Worm (Caenorhabditis elegans) whole organism, young adult: ENCODE measurements around the gene idpp-15.
A peak's percentile ranks its signal among the peaks of the same experiment; 100 is the strongest.

ENCODE experiments used
- B0035.1 ChIP-seq: sonication (generic microtip); optimal IDR thresholded peaks from 2 replicates; lab custom pipeline; 2016; ENCODE audit warnings: missing genetic modification characterization, mild to moderate bottlenecking, missing compliant biosample characterization, missing genotype, missing genetic modification reagents
- B0261.1 ChIP-seq: sonication (generic microtip); optimal IDR thresholded peaks from 2 replicates; lab custom pipeline; 2016; ENCODE audit warnings: mild to moderate bottlenecking, missing genetic modification characterization, moderate library complexity, missing compliant biosample characterization
- B0336.3 ChIP-seq: fragments of 200-800 bp; sonication (Bioruptor generic); IDR thresholded peaks from 2 replicates; pipeline ENCODE4 v1.3.6; 2022; ENCODE audit warnings: missing genetic modification characterization, missing compliant biosample characterization
- D2030.7 ChIP-seq: fragments of 200-800 bp; sonication (Bioruptor generic); IDR thresholded peaks from 2 replicates; pipeline ENCODE4 v1.3.6; 2022; ENCODE audit warnings: missing genetic modification reagents, missing genetic modification characterization, missing compliant biosample characterization
- F10E7.11 ChIP-seq: sonication (generic microtip); optimal IDR thresholded peaks from 2 replicates; lab custom pipeline; 2017; ENCODE audit warnings: mild to moderate bottlenecking, missing genetic modification characterization, moderate library complexity, missing compliant biosample characterization
- F33H1.4 ChIP-seq: fragments of 200-800 bp; sonication (Bioruptor generic); IDR thresholded peaks from 2 replicates; pipeline ENCODE4 v1.3.6; 2022; ENCODE audit warnings: missing genetic modification reagents, missing genetic modification characterization, missing compliant biosample characterization
- F39B2.1 ChIP-seq: fragments of 200-800 bp; sonication (Bioruptor generic); IDR thresholded peaks from 2 replicates; pipeline ENCODE4 v1.3.6; 2022; ENCODE audit warnings: missing genetic modification reagents, missing genetic modification characterization, missing compliant biosample characterization
- F57C9.4 ChIP-seq: sonication (generic microtip); optimal IDR thresholded peaks from 2 replicates; lab custom pipeline; 2017; ENCODE audit warnings: mild to moderate bottlenecking, missing genetic modification characterization, missing compliant biosample characterization
- Y53G8AR.9 ChIP-seq: fragments of 200-800 bp; sonication (Bioruptor generic); conservative IDR thresholded peaks from 2 replicates; pipeline ENCODE4 v1.3.6; 2022; ENCODE audit warnings: missing genetic modification reagents, missing genetic modification characterization, missing compliant biosample characterization
- Y56A3A.18 ChIP-seq: fragments of 200-800 bp; sonication (Bioruptor generic); IDR thresholded peaks from 2 replicates; pipeline ENCODE4 v1.3.6; 2022; ENCODE audit warnings: missing genetic modification reagents, missing genetic modification characterization, missing compliant biosample characterization
- Y67H2A.10 ChIP-seq: fragments of 200-800 bp; sonication (Bioruptor generic); conservative IDR thresholded peaks from 2 replicates; pipeline ENCODE4 v1.3.6; 2022; ENCODE audit warnings: missing genetic modification reagents, missing genetic modification characterization, missing compliant biosample characterization
- Y95B8A.8 ChIP-seq: fragments of 200-800 bp; sonication (Bioruptor generic); IDR thresholded peaks from 2 replicates; pipeline ENCODE4 v1.3.6; 2022; ENCODE audit warnings: missing genetic modification reagents, missing genetic modification characterization, missing compliant biosample characterization
- ama-1 ChIP-seq, 3 experiments: fragments of 150-350 bp in 1 of 3; sonication (generic microtip) in 2 of 3; optimal IDR thresholded peaks; 2 replicates each; lab custom pipeline; 2014 to 2018; ENCODE audit warnings: missing biosample characterization in 2 of 3, missing genetic modification characterization in 2 of 3, missing genetic modification reagents in 2 of 3
- attf-3 ChIP-seq: fragments of 200-800 bp; sonication (Bioruptor generic); conservative IDR thresholded peaks from 2 replicates; pipeline ENCODE4 v1.3.6; 2022; ENCODE audit warnings: missing genetic modification reagents, missing genetic modification characterization, missing compliant biosample characterization
- attf-5 ChIP-seq: fragments of 200-800 bp; sonication (Bioruptor generic); optimal IDR thresholded peaks from 2 replicates; lab custom pipeline; 2018; ENCODE audit warnings: mild to moderate bottlenecking, missing genetic modification characterization, missing compliant biosample characterization
- ceh-27 ChIP-seq: fragments of 200-800 bp; sonication (Bioruptor generic); optimal IDR thresholded peaks from 2 replicates; lab custom pipeline; 2018; ENCODE audit warnings: mild to moderate bottlenecking, missing genetic modification characterization, moderate library complexity, missing compliant biosample characterization
- ceh-40 ChIP-seq: fragments of 200-800 bp; sonication (Bioruptor generic); IDR thresholded peaks from 2 replicates; pipeline ENCODE4 v1.3.6; 2022; ENCODE audit warnings: missing genetic modification characterization, missing compliant biosample characterization
- chd-7 ChIP-seq: sonication (generic microtip); optimal IDR thresholded peaks from 2 replicates; lab custom pipeline; 2016; ENCODE audit warnings: mild to moderate bottlenecking, missing genetic modification characterization, moderate library complexity, missing compliant biosample characterization
- dox-1 ChIP-seq: fragments of 200-800 bp; sonication (Bioruptor generic); IDR thresholded peaks from 2 replicates; pipeline ENCODE4 v1.3.6; 2022; ENCODE audit warnings: missing genetic modification reagents, missing genetic modification characterization, missing compliant biosample characterization
- dpff-1 ChIP-seq: sonication (generic microtip); optimal IDR thresholded peaks from 2 replicates; lab custom pipeline; 2017; ENCODE audit warnings: mild to moderate bottlenecking, missing genetic modification characterization, missing compliant biosample characterization
- ekl-4 ChIP-seq: fragments of 200-800 bp; sonication (Bioruptor generic); IDR thresholded peaks from 2 replicates; pipeline ENCODE4 v1.3.6; 2022; ENCODE audit warnings: missing genetic modification reagents, missing genetic modification characterization, missing compliant biosample characterization
- ets-4 ChIP-seq: fragments of 200-800 bp; sonication (Bioruptor generic); optimal IDR thresholded peaks from 2 replicates; lab custom pipeline; 2018; ENCODE audit warnings: mild to moderate bottlenecking, missing genetic modification characterization, missing compliant biosample characterization
- fkh-3 ChIP-seq: sonication (generic microtip); optimal IDR thresholded peaks from 2 replicates; lab custom pipeline; 2016; ENCODE audit warnings: mild to moderate bottlenecking, missing genetic modification characterization, missing compliant biosample characterization
- him-1 ChIP-seq: sonication (generic microtip); optimal IDR thresholded peaks from 2 replicates; lab custom pipeline; 2016; ENCODE audit warnings: missing genotype, missing genetic modification reagents, missing genetic modification characterization, missing compliant biosample characterization
- hlh-12 ChIP-seq: sonication (generic microtip); optimal IDR thresholded peaks from 2 replicates; lab custom pipeline; 2016; ENCODE audit warnings: missing genetic modification characterization, missing compliant biosample characterization
- hlh-26 ChIP-seq: fragments of 200-800 bp; sonication (Bioruptor generic); conservative IDR thresholded peaks from 2 replicates; pipeline ENCODE4 v1.3.6; 2022; ENCODE audit warnings: missing genetic modification reagents, missing genetic modification characterization, missing compliant biosample characterization
- hmg-1.2 ChIP-seq: fragments of 200-800 bp; sonication (Bioruptor generic); IDR thresholded peaks from 2 replicates; pipeline ENCODE4 v1.3.6; 2022; ENCODE audit warnings: missing genetic modification reagents, missing genetic modification characterization, missing compliant biosample characterization
- lin-26 ChIP-seq: fragments of 200-800 bp; sonication (Bioruptor generic); IDR thresholded peaks from 2 replicates; pipeline ENCODE4 v1.3.6; 2022; ENCODE audit warnings: missing genetic modification reagents, missing genetic modification characterization, missing compliant biosample characterization
- lsy-27 ChIP-seq: sonication (generic microtip); optimal IDR thresholded peaks from 2 replicates; lab custom pipeline; 2017; ENCODE audit warnings: missing genetic modification characterization, mild to moderate bottlenecking, missing compliant biosample characterization, antibody characterized with exemption, missing genotype, borderline replicate concordance; ENCODE audit not compliant: insufficient read depth
- madf-6 ChIP-seq: fragments of 200-800 bp; sonication (Bioruptor generic); IDR thresholded peaks from 2 replicates; pipeline ENCODE4 v1.3.6; 2022; ENCODE audit warnings: missing genetic modification reagents, missing genetic modification characterization, missing compliant biosample characterization
- mel-28 ChIP-seq: sonication (generic microtip); optimal IDR thresholded peaks from 2 replicates; lab custom pipeline; 2016; ENCODE audit warnings: borderline replicate concordance, mild to moderate bottlenecking, missing genetic modification characterization, missing compliant biosample characterization
- mes-4 ChIP-seq: sonication (generic microtip); optimal IDR thresholded peaks from 2 replicates; lab custom pipeline; 2016; ENCODE audit warnings: missing genotype, missing genetic modification characterization, missing compliant biosample characterization
- nhr-27 ChIP-seq: fragments of 200-800 bp; sonication (Bioruptor generic); optimal IDR thresholded peaks from 2 replicates; lab custom pipeline; 2018; ENCODE audit warnings: mild to moderate bottlenecking, missing genetic modification characterization, moderate library complexity, missing compliant biosample characterization
- nhr-90 ChIP-seq: sonication (generic microtip); optimal IDR thresholded peaks from 2 replicates; lab custom pipeline; 2016; ENCODE audit warnings: missing genotype, mild to moderate bottlenecking, missing genetic modification characterization, missing compliant biosample characterization
- repo-1 ChIP-seq: sonication (generic microtip); optimal IDR thresholded peaks from 2 replicates; lab custom pipeline; 2017; ENCODE audit warnings: mild to moderate bottlenecking, missing genetic modification characterization, missing compliant biosample characterization
- rpc-1 ChIP-seq, 2 experiments: fragments of 150-350 bp in 1 of 2; sonication (generic microtip) in 1 of 2; optimal IDR thresholded peaks; 2 replicates each; lab custom pipeline; 2014 to 2018; ENCODE audit warnings: missing biosample characterization in 1 of 2, missing genetic modification characterization in 1 of 2, missing genetic modification reagents in 1 of 2, missing genotype in 1 of 2
- sdz-38 ChIP-seq: sonication (generic microtip); optimal IDR thresholded peaks from 2 replicates; lab custom pipeline; 2016; ENCODE audit warnings: missing genotype, missing genetic modification characterization, missing compliant biosample characterization
- snpc-3.4 ChIP-seq: sonication (generic microtip); optimal IDR thresholded peaks from 2 replicates; lab custom pipeline; 2017; ENCODE audit warnings: missing genetic modification characterization, mild to moderate bottlenecking, missing compliant biosample characterization, antibody characterized with exemption, moderate library complexity, missing genotype, missing genetic modification reagents
- snpc-4 ChIP-seq, 5 experiments: fragments of 150-350 bp in 1 of 5; sonication (generic microtip) in 4 of 5; optimal IDR thresholded peaks; 2 replicates each; lab custom pipeline; 2014 to 2018; ENCODE audit warnings: missing genetic modification characterization in 5 of 5, missing biosample characterization in 3 of 5, antibody characterized with exemption in 2 of 5, mild to moderate bottlenecking in 2 of 5, missing compliant biosample characterization in 2 of 5, missing genotype in 2 of 5, moderate library complexity in 2 of 5, missing genetic modification reagents in 1 of 5
- somi-1 ChIP-seq: fragments of 200-800 bp; sonication (Bioruptor generic); optimal IDR thresholded peaks from 2 replicates; lab custom pipeline; 2018; ENCODE audit warnings: mild to moderate bottlenecking, missing genetic modification characterization, missing compliant biosample characterization
- sptf-2 ChIP-seq: fragments of 200-800 bp; sonication (Bioruptor generic); optimal IDR thresholded peaks from 2 replicates; lab custom pipeline; 2018; ENCODE audit warnings: mild to moderate bottlenecking, missing genetic modification characterization, missing compliant biosample characterization
- ztf-22 ChIP-seq: fragments of 200-800 bp; sonication (Bioruptor generic); optimal IDR thresholded peaks from 2 replicates; lab custom pipeline; 2018; ENCODE audit warnings: mild to moderate bottlenecking, missing genetic modification characterization, moderate library complexity, missing compliant biosample characterization
- ztf-25 ChIP-seq: fragments of 200-800 bp; sonication (Bioruptor generic); IDR thresholded peaks from 2 replicates; pipeline ENCODE4 v1.3.6; 2022; ENCODE audit warnings: missing genetic modification reagents, missing genetic modification characterization, missing compliant biosample characterization

idpp-15 gene

ce11 chrIII:8511711-8512110, 13.2 kb upstream of the idpp-15 start:
- TF ChIP-seq ztf-22 (GFP tag; lab: Kevin White, UChicago) (no peak), lsy-27 (tag; lab: Kevin White, UChicago) (no peak), fkh-3 (tag; lab: Kevin White, UChicago) (no peak), D2030.7 (GFP tag; lab: Robert Waterston, UW) (no peak), sdz-38 (tag; lab: Kevin White, UChicago) (no peak), ceh-40 (GFP tag; lab: Robert Waterston, UW) (no peak), Y67H2A.10 (GFP tag; lab: Robert Waterston, UW) (no peak), F33H1.4 (GFP tag; lab: Robert Waterston, UW) (no peak), repo-1 (tag; lab: Kevin White, UChicago) (no peak), mel-28 (tag; lab: Kevin White, UChicago) (no peak), attf-5 (GFP tag; lab: Kevin White, UChicago) (no peak), snpc-4 (GFP tag; optimal IDR thresholded peaks at IDR 0.05; lab: Kevin White, UChicago) (no peak), snpc-4 (tag; optimal IDR thresholded peaks at IDR 0.05; lab: Kevin White, UChicago) (no peak), chd-7 (no peak), Y53G8AR.9 (GFP tag; lab: Robert Waterston, UW) (no peak), somi-1 (GFP tag; lab: Kevin White, UChicago) (no peak), hmg-1.2 (no peak), ceh-27 (GFP tag; lab: Kevin White, UChicago) (no peak), dox-1 (GFP tag; lab: Robert Waterston, UW) (no peak), F57C9.4 (tag; lab: Kevin White, UChicago) (no peak)

- TF ChIP-seq B0336.3 (GFP tag; lab: Robert Waterston, UW) (no peak), F57C9.4 (tag; lab: Kevin White, UChicago) (no peak), F10E7.11 (no peak), ets-4 (GFP tag; lab: Kevin White, UChicago) (no peak), F39B2.1 (GFP tag; lab: Robert Waterston, UW) (no peak), dpff-1 (tag; lab: Kevin White, UChicago) (no peak), snpc-3.4 (no peak), nhr-90 (tag; lab: Kevin White, UChicago) (no peak), ztf-25 (no peak), F33H1.4 (GFP tag; lab: Robert Waterston, UW) (no peak), sptf-2 (GFP tag; lab: Kevin White, UChicago) (no peak), D2030.7 (GFP tag; lab: Robert Waterston, UW) (no peak), ceh-40 (GFP tag; lab: Robert Waterston, UW) (no peak), Y53G8AR.9 (GFP tag; lab: Robert Waterston, UW) (no peak), hlh-26 (no peak), hlh-12 (tag; lab: Kevin White, UChicago) (no peak), rpc-1 (optimal IDR thresholded peaks at IDR 0.05; lab: Kevin White, UChicago) (no peak), rpc-1 (tag; optimal IDR thresholded peaks at IDR 0.05; lab: Kevin White, UChicago) (no peak), Y95B8A.8 (no peak), attf-3 (GFP tag; lab: Robert Waterston, UW) (no peak)
Observed at ce11 chrIII:8512279-8512942, 12.5 kb upstream of the idpp-15 start.

- TF ChIP-seq B0035.1 (tag; lab: Kevin White, UChicago) (no peak), mes-4 (no peak), ekl-4 (GFP tag; lab: Robert Waterston, UW) (no peak), Y56A3A.18 (GFP tag; lab: Robert Waterston, UW) (0 out of 2 replicates have a peak, but pooled peaks have one; percentile 27), B0336.3 (GFP tag; lab: Robert Waterston, UW) (0 out of 2 replicates have a peak, but pooled peaks have one; percentile 47), B0261.1 (tag; lab: Kevin White, UChicago) (no peak), ama-1 (optimal IDR thresholded peaks at IDR 0.05; lab: Kevin White, UChicago) (no peak), ama-1 (GFP tag; optimal IDR thresholded peaks at IDR 0.05; lab: Kevin White, UChicago) (no peak), chd-7 (peak; percentile 64), Y53G8AR.9 (GFP tag; lab: Robert Waterston, UW) (no peak), nhr-27 (tag; lab: Kevin White, UChicago) (no peak), madf-6 (GFP tag; lab: Robert Waterston, UW) (no peak), dpff-1 (tag; lab: Kevin White, UChicago) (no peak), lin-26 (GFP tag; lab: Robert Waterston, UW) (0 out of 2 replicates have a peak, but pooled peaks have one; percentile 24), him-1 (tag; lab: Kevin White, UChicago) (no peak)
Observed at ce11 chrIII:8518990-8519389, 5.9 kb upstream of the idpp-15 start.
